Fruit fly (Drosophila melanogaster) S2 (cell line): ENCODE results near the gene FBXO11.

Experiments used
- CG8478 ChIP-seq: fragments of >200 bp; optimal IDR thresholded peaks from 2 replicates; lab custom pipeline; 2018
- CTCF ChIP-seq, 2 experiments: fragments of >200 bp; optimal IDR thresholded peaks; 2 replicates each; lab custom pipeline; 2018

The FBXO11 gene

DNA sequence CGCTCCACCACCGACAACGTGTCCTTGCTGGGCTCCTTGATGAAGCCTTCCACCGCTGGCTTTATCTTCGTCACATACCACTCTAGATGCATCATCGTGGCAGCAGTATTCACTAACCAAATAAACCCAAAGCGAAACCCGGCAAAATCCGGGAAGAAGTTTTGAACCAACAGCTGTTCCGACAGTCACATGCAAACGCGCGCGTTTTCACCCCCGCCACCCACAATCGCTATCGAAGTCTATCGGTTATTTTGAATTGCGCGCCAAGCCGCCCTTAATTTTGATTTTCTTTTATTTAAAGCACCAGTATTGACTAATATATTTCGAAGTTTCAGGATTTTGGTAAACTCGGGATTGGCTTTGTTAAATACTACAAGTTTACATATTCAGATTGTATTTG, 54.7 kb downstream of the FBXO11 start, which contains the start of gene Tti1:
Gene Tti1, minus strand, starts transcription at position 200 of the 400 bp plus-strand sequence.
- no peak for TF ChIP-seq CG8478 (lab: Kevin White, UChicago)
- TF ChIP-seq CTCF (optimal IDR thresholded peaks at IDR 0.05; lab: Kevin White, UChicago), result no peak
